Fruit fly (Drosophila melanogaster): Measurements from ENCODE around the gene puf.

puf gene

dm6 chr3R:24649923-24650322 lies at the start of gene puf, which contains the start of gene ash2:
puf (minus strand) TSS chr3R:24650043.
ash2 (plus strand) TSS chr3R:24650125.
- TF ChIP-seq noc (tag; optimal IDR thresholded peaks at IDR 0.05), result no peak

- TF ChIP-seq noc (tag; optimal IDR thresholded peaks at IDR 0.05), result no peak
Measured at dm6 chr3R:24699309-24699708, 49.5 kb upstream of the puf start.

- TF ChIP-seq noc (tag; optimal IDR thresholded peaks at IDR 0.05), result no peak
Measured at dm6 chr3R:24692863-24693262, 43.0 kb upstream of the puf start.

- TF ChIP-seq noc (tag; optimal IDR thresholded peaks at IDR 0.05), result no peak
Measured at dm6 chr3R:24671662-24672061, 21.8 kb upstream of the puf start.

- TF ChIP-seq noc (tag; optimal IDR thresholded peaks at IDR 0.05), result no peak
Measured at dm6 chr3R:24667538-24668207, 17.8 kb upstream of the puf start.

- TF ChIP-seq noc (tag; optimal IDR thresholded peaks at IDR 0.05), result no peak
Measured at dm6 chr3R:24663044-24663443, 13.2 kb upstream of the puf start.

- TF ChIP-seq noc (tag; optimal IDR thresholded peaks at IDR 0.05), result no peak
Measured at dm6 chr3R:24662412-24662796, 12.6 kb upstream of the puf start, which contains the start of gene slo. slo (plus strand) TSS chr3R:24662491.

- TF ChIP-seq noc (tag; optimal IDR thresholded peaks at IDR 0.05), result no peak
Measured at dm6 chr3R:24661679-24662411, 12.0 kb upstream of the puf start, which contains the start of gene Ppox. Ppox (minus strand) TSS chr3R:24661851.

- TF ChIP-seq noc (tag; optimal IDR thresholded peaks at IDR 0.05), result no peak
Measured at dm6 chr3R:24659173-24659846, 9.5 kb upstream of the puf start, which contains the start of gene CG31126. CG31126 (plus strand) TSS chr3R:24659621.

- no peak for TF ChIP-seq noc (tag; optimal IDR thresholded peaks at IDR 0.05)
Measured at dm6 chr3R:24654770-24655322, 5.0 kb upstream of the puf start, which contains the start of the genes CG31125 and CG6695. CG31125 (minus strand) TSS chr3R:24654820. CG6695 (plus strand) TSS chr3R:24655160.

dm6 chr3R:24651044-24651459 lies 1.2 kb upstream of the puf start:
- no peak for TF ChIP-seq noc (tag; optimal IDR thresholded peaks at IDR 0.05)

dm6 chr3R:24634957-24635356 lies 14.9 kb downstream of the puf start, which contains the start of gene MtnF:
MtnF (minus strand) TSS chr3R:24635165.
- TF ChIP-seq noc (tag; optimal IDR thresholded peaks at IDR 0.05), result no peak

dm6 chr3R:24634312-24634711 lies 15.5 kb downstream of the puf start:
- TF ChIP-seq noc (tag; optimal IDR thresholded peaks at IDR 0.05), result no peak

dm6 chr3R:24629877-24630808 lies 19.7 kb downstream of the puf start, which contains the start of gene Wsck:
Wsck (minus strand) TSS chr3R:24630075.
- no peak for TF ChIP-seq noc (tag; optimal IDR thresholded peaks at IDR 0.05)

- no peak for TF ChIP-seq noc (tag; optimal IDR thresholded peaks at IDR 0.05)
Measured at dm6 chr3R:24626667-24627066, 23.2 kb downstream of the puf start.
